Worm (Caenorhabditis elegans) whole organism, late embryonic: Measurements from ENCODE around the gene ints-7.

Source experiments
- C08G9.2 ChIP-seq: sonication (generic microtip); optimal IDR thresholded peaks from 2 replicates; lab custom pipeline; 2016; ENCODE audit warnings: mild to moderate bottlenecking, missing genetic modification characterization, moderate library complexity, missing compliant biosample characterization
- C38D4.7 ChIP-seq: fragments of 200-800 bp; sonication (Bioruptor generic); optimal IDR thresholded peaks from 2 replicates; lab custom pipeline; 2018; ENCODE audit warnings: mild to moderate bottlenecking, missing genetic modification characterization, moderate library complexity, missing compliant biosample characterization
- F13H6.1 ChIP-seq: sonication (generic microtip); optimal IDR thresholded peaks from 2 replicates; lab custom pipeline; 2016; ENCODE audit warnings: missing genetic modification characterization, missing compliant biosample characterization
- K02D7.2 ChIP-seq: sonication (generic microtip); optimal IDR thresholded peaks from 2 replicates; lab custom pipeline; 2017; ENCODE audit warnings: mild to moderate bottlenecking, missing genetic modification characterization, missing compliant biosample characterization
- K09A11.1 ChIP-seq: sonication (generic microtip); optimal IDR thresholded peaks from 2 replicates; lab custom pipeline; 2017; ENCODE audit warnings: antibody characterized with exemption, mild to moderate bottlenecking, missing genetic modification characterization, missing compliant biosample characterization; ENCODE audit not compliant: insufficient read depth
- T23F11.4 ChIP-seq: fragments of 200-800 bp; sonication (Bioruptor generic); optimal IDR thresholded peaks from 2 replicates; lab custom pipeline; 2018; ENCODE audit warnings: mild to moderate bottlenecking, missing genetic modification characterization, missing compliant biosample characterization
- Y22D7AL.16 ChIP-seq: sonication (generic microtip); optimal IDR thresholded peaks from 2 replicates; lab custom pipeline; 2016; ENCODE audit warnings: missing genetic modification characterization, missing compliant biosample characterization
- ahr-1 ChIP-seq: sonication (generic microtip); optimal IDR thresholded peaks from 2 replicates; lab custom pipeline; 2016; ENCODE audit warnings: missing genetic modification characterization, missing compliant biosample characterization
- ama-1 ChIP-seq: fragments of 150-350 bp; optimal IDR thresholded peaks from 2 replicates; lab custom pipeline; 2014
- ceh-14 ChIP-seq: sonication (generic microtip); optimal IDR thresholded peaks from 2 replicates; lab custom pipeline; 2016; ENCODE audit warnings: missing genotype, missing genetic modification characterization, missing compliant biosample characterization
- ceh-18 ChIP-seq: sonication (generic microtip); optimal IDR thresholded peaks from 2 replicates; lab custom pipeline; 2016; ENCODE audit warnings: missing genetic modification characterization, missing compliant biosample characterization
- ceh-2 ChIP-seq: sonication (generic microtip); optimal IDR thresholded peaks from 2 replicates; lab custom pipeline; 2016; ENCODE audit warnings: missing genotype, missing genetic modification characterization, missing compliant biosample characterization
- ceh-22 ChIP-seq: sonication (generic microtip); optimal IDR thresholded peaks from 2 replicates; lab custom pipeline; 2017; ENCODE audit warnings: missing biosample characterization, missing genetic modification characterization
- ceh-30 ChIP-seq: fragments of 150-350 bp; optimal IDR thresholded peaks from 2 replicates; lab custom pipeline; 2014; ENCODE audit warnings: missing biosample characterization, missing genetic modification characterization
- ceh-31 ChIP-seq: sonication (generic microtip); optimal IDR thresholded peaks from 2 replicates; lab custom pipeline; 2016; ENCODE audit warnings: missing genetic modification characterization, missing compliant biosample characterization
- ceh-48 ChIP-seq: sonication (generic microtip); optimal IDR thresholded peaks from 2 replicates; lab custom pipeline; 2016; ENCODE audit warnings: missing genetic modification characterization, inconsistent platforms, missing compliant biosample characterization
- ceh-6 ChIP-seq: fragments of 200-800 bp; sonication (Bioruptor generic); optimal IDR thresholded peaks from 2 replicates; lab custom pipeline; 2018; ENCODE audit warnings: mild to moderate bottlenecking, missing genetic modification characterization, missing compliant biosample characterization
- ceh-9 ChIP-seq: sonication (generic microtip); optimal IDR thresholded peaks from 2 replicates; lab custom pipeline; 2016; ENCODE audit warnings: mild to moderate bottlenecking, missing genetic modification characterization, inconsistent platforms, missing compliant biosample characterization
- che-1 ChIP-seq: sonication (generic microtip); optimal IDR thresholded peaks from 2 replicates; lab custom pipeline; 2016; ENCODE audit warnings: mild to moderate bottlenecking, missing genetic modification characterization, missing compliant biosample characterization
- dmd-4 ChIP-seq: sonication (generic microtip); optimal IDR thresholded peaks from 2 replicates; lab custom pipeline; 2016; ENCODE audit warnings: borderline replicate concordance, missing genetic modification characterization, missing compliant biosample characterization
- dve-1 ChIP-seq: sonication (generic microtip); optimal IDR thresholded peaks from 2 replicates; lab custom pipeline; 2017; ENCODE audit warnings: antibody characterized with exemption, mild to moderate bottlenecking, missing genetic modification characterization, missing compliant biosample characterization
- elt-2 ChIP-seq: sonication (generic microtip); optimal IDR thresholded peaks from 2 replicates; lab custom pipeline; 2016; ENCODE audit warnings: missing genetic modification reagents, missing genetic modification characterization, missing compliant biosample characterization
- ets-4 ChIP-seq: sonication (generic microtip); optimal IDR thresholded peaks from 2 replicates; lab custom pipeline; 2016; ENCODE audit warnings: missing genetic modification characterization, missing compliant biosample characterization
- hlh-15 ChIP-seq: sonication (generic microtip); optimal IDR thresholded peaks from 2 replicates; lab custom pipeline; 2016; ENCODE audit warnings: missing genetic modification characterization, missing compliant biosample characterization
- hlh-30 ChIP-seq: sonication (generic microtip); optimal IDR thresholded peaks from 2 replicates; lab custom pipeline; 2017; ENCODE audit warnings: antibody characterized with exemption, missing genetic modification characterization, missing compliant biosample characterization; ENCODE audit not compliant: insufficient read depth
- lim-6 ChIP-seq: sonication (generic microtip); optimal IDR thresholded peaks from 2 replicates; lab custom pipeline; 2016; ENCODE audit warnings: missing genetic modification characterization, missing compliant biosample characterization
- mec-3 ChIP-seq: sonication (generic microtip); optimal IDR thresholded peaks from 2 replicates; lab custom pipeline; 2016; ENCODE audit warnings: borderline replicate concordance, missing genetic modification characterization, missing compliant biosample characterization
- nfya-1 ChIP-seq: sonication (generic microtip); optimal IDR thresholded peaks from 2 replicates; lab custom pipeline; 2017; ENCODE audit warnings: missing genetic modification characterization, mild to moderate bottlenecking, missing compliant biosample characterization, antibody characterized with exemption, moderate library complexity
- nhr-11 ChIP-seq: fragments of 150-350 bp; optimal IDR thresholded peaks from 2 replicates; lab custom pipeline; 2014; ENCODE audit warnings: missing biosample characterization, missing genetic modification characterization
- nhr-232 ChIP-seq: sonication (generic microtip); optimal IDR thresholded peaks from 2 replicates; lab custom pipeline; 2016; ENCODE audit warnings: missing genetic modification characterization, missing compliant biosample characterization
- odd-2 ChIP-seq: sonication (generic microtip); optimal IDR thresholded peaks from 2 replicates; lab custom pipeline; 2017; ENCODE audit warnings: antibody characterized with exemption, mild to moderate bottlenecking, missing genetic modification characterization, missing compliant biosample characterization
- pat-9 ChIP-seq: fragments of 200-800 bp; sonication (Bioruptor generic); optimal IDR thresholded peaks from 2 replicates; lab custom pipeline; 2018; ENCODE audit warnings: mild to moderate bottlenecking, missing genetic modification characterization, moderate library complexity, missing compliant biosample characterization
- pax-1 ChIP-seq: fragments of 150-350 bp; optimal IDR thresholded peaks from 2 replicates; lab custom pipeline; 2014; ENCODE audit warnings: missing biosample characterization, missing genetic modification characterization
- pha-2 ChIP-seq: sonication (generic microtip); optimal IDR thresholded peaks from 2 replicates; lab custom pipeline; 2017; ENCODE audit warnings: mild to moderate bottlenecking, missing genetic modification characterization, missing compliant biosample characterization
- pha-4 ChIP-seq: fragments of 150-350 bp; optimal IDR thresholded peaks from 2 replicates; lab custom pipeline; 2018; ENCODE audit warnings: missing biosample characterization, missing genetic modification reagents, missing genetic modification characterization
- pqm-1 ChIP-seq: sonication (generic microtip); optimal IDR thresholded peaks from 2 replicates; lab custom pipeline; 2016; ENCODE audit warnings: missing genetic modification characterization, missing compliant biosample characterization
- pros-1 ChIP-seq: fragments of 150-350 bp; optimal IDR thresholded peaks from 2 replicates; lab custom pipeline; 2014; ENCODE audit warnings: missing biosample characterization, missing genetic modification reagents, missing genetic modification characterization
- ref-2 ChIP-seq: sonication (generic microtip); optimal IDR thresholded peaks from 2 replicates; lab custom pipeline; 2016; ENCODE audit warnings: missing genetic modification characterization, missing compliant biosample characterization
- rnt-1 ChIP-seq: sonication (generic microtip); optimal IDR thresholded peaks from 2 replicates; lab custom pipeline; 2016; ENCODE audit warnings: missing genetic modification characterization, missing compliant biosample characterization
- sox-4 ChIP-seq: sonication (generic microtip); optimal IDR thresholded peaks from 2 replicates; lab custom pipeline; 2017; ENCODE audit warnings: mild to moderate bottlenecking, missing genetic modification characterization, inconsistent platforms, missing compliant biosample characterization
- syd-9 ChIP-seq: sonication (generic microtip); optimal IDR thresholded peaks from 2 replicates; lab custom pipeline; 2016; ENCODE audit warnings: mild to moderate bottlenecking, missing genetic modification characterization, moderate library complexity, missing compliant biosample characterization
- tbx-2 ChIP-seq: sonication (generic microtip); optimal IDR thresholded peaks from 2 replicates; lab custom pipeline; 2016; ENCODE audit warnings: missing genetic modification characterization, missing compliant biosample characterization
- ttx-3 ChIP-seq: sonication (generic microtip); optimal IDR thresholded peaks from 2 replicates; lab custom pipeline; 2016; ENCODE audit warnings: missing genetic modification reagents, missing genetic modification characterization, missing compliant biosample characterization
- unc-42 ChIP-seq: sonication (generic microtip); optimal IDR thresholded peaks from 2 replicates; lab custom pipeline; 2016; ENCODE audit warnings: missing genotype, missing genetic modification characterization, missing compliant biosample characterization
- unc-55 ChIP-seq: sonication (generic microtip); optimal IDR thresholded peaks from 2 replicates; lab custom pipeline; 2017; ENCODE audit warnings: missing biosample characterization, missing genetic modification reagents, missing genetic modification characterization
- unc-86 ChIP-seq: sonication (generic microtip); optimal IDR thresholded peaks from 2 replicates; lab custom pipeline; 2016; ENCODE audit warnings: missing genetic modification characterization, missing compliant biosample characterization
- zip-5 ChIP-seq: sonication (generic microtip); optimal IDR thresholded peaks from 2 replicates; lab custom pipeline; 2016; ENCODE audit warnings: missing genetic modification characterization, missing compliant biosample characterization

Gene ints-7

ce11 chrII:11637189-11637754 lies 54.6 kb downstream of the ints-7 start:
- TF ChIP-seq C38D4.7 (GFP tag; lab: Kevin White, UChicago): no peak
- no peak for TF ChIP-seq ceh-22 (tag; lab: Kevin White, UChicago)
- TF ChIP-seq dmd-4 (tag; lab: Kevin White, UChicago): no peak
- no peak for TF ChIP-seq hlh-30 (tag; lab: Kevin White, UChicago)
- no peak for TF ChIP-seq nhr-11
- no peak for TF ChIP-seq odd-2 (tag; lab: Kevin White, UChicago)
- TF ChIP-seq K02D7.2: no peak
- no peak for TF ChIP-seq pha-2 (tag; lab: Kevin White, UChicago)
- TF ChIP-seq nfya-1 (tag; lab: Kevin White, UChicago): no peak
- peak; percentile 16 for TF ChIP-seq Y22D7AL.16 (tag; lab: Kevin White, UChicago)
- no peak for TF ChIP-seq tbx-2 (tag; lab: Kevin White, UChicago)
- no peak for TF ChIP-seq F13H6.1 (tag; lab: Kevin White, UChicago)
- no peak for TF ChIP-seq unc-55 (GFP tag; lab: Kevin White, UChicago)
- no peak for TF ChIP-seq ahr-1
- TF ChIP-seq lim-6 (tag; lab: Kevin White, UChicago): no peak
- TF ChIP-seq mec-3 (tag; lab: Kevin White, UChicago): no peak
- no peak for TF ChIP-seq syd-9 (tag; lab: Kevin White, UChicago)
- TF ChIP-seq che-1 (tag; lab: Kevin White, UChicago): no peak
- peak; percentile 69 for TF ChIP-seq pax-1 (tag; lab: Kevin White, UChicago)
- no peak for TF ChIP-seq ceh-30 (tag; lab: Kevin White, UChicago)
- TF ChIP-seq T23F11.4 (GFP tag; lab: Kevin White, UChicago): no peak
- no peak for TF ChIP-seq ttx-3 (tag; lab: Kevin White, UChicago)
- TF ChIP-seq pat-9 (tag; lab: Kevin White, UChicago): no peak
- no peak for TF ChIP-seq pqm-1 (tag; lab: Kevin White, UChicago)
- no peak for TF ChIP-seq hlh-15 (tag; lab: Kevin White, UChicago)
- TF ChIP-seq ceh-14 (tag; lab: Kevin White, UChicago): no peak
- peak; percentile 77 for TF ChIP-seq ama-1 (lab: Kevin White, UChicago)
- TF ChIP-seq dve-1 (tag; lab: Kevin White, UChicago): peak; percentile 6
- TF ChIP-seq elt-2 (tag; lab: Kevin White, UChicago): no peak
- TF ChIP-seq rnt-1 (tag; lab: Kevin White, UChicago): no peak
- no peak for TF ChIP-seq pha-4
- TF ChIP-seq pros-1: no peak
- no peak for TF ChIP-seq nhr-232 (tag; lab: Kevin White, UChicago)
- peak; percentile 31 for TF ChIP-seq unc-42 (tag; lab: Kevin White, UChicago)
- no peak for TF ChIP-seq ceh-31 (tag; lab: Kevin White, UChicago)
- no peak for TF ChIP-seq ref-2
- no peak for TF ChIP-seq unc-86 (tag; lab: Kevin White, UChicago)
- TF ChIP-seq sox-4 (tag; lab: Kevin White, UChicago): no peak
- TF ChIP-seq ceh-18 (tag; lab: Kevin White, UChicago): peak; percentile 10
- TF ChIP-seq ceh-48 (tag; lab: Kevin White, UChicago): no peak
- TF ChIP-seq ceh-2 (tag; lab: Kevin White, UChicago): no peak
- TF ChIP-seq zip-5 (tag; lab: Kevin White, UChicago): no peak

ce11 chrII:11637817-11638216 lies 55.2 kb downstream of the ints-7 start:
- TF ChIP-seq dmd-4 (tag; lab: Kevin White, UChicago): no peak
- TF ChIP-seq C08G9.2: no peak
- no peak for TF ChIP-seq pros-1
- TF ChIP-seq nfya-1 (tag; lab: Kevin White, UChicago): no peak
- no peak for TF ChIP-seq ref-2
- no peak for TF ChIP-seq lim-6 (tag; lab: Kevin White, UChicago)
- no peak for TF ChIP-seq pat-9 (tag; lab: Kevin White, UChicago)
- no peak for TF ChIP-seq K09A11.1 (tag; lab: Kevin White, UChicago)
- no peak for TF ChIP-seq ceh-48 (tag; lab: Kevin White, UChicago)
- TF ChIP-seq unc-86 (tag; lab: Kevin White, UChicago): no peak
- TF ChIP-seq ceh-6: no peak
- TF ChIP-seq ceh-9 (tag; lab: Kevin White, UChicago): no peak
- TF ChIP-seq ama-1 (lab: Kevin White, UChicago): no peak
- TF ChIP-seq ets-4: no peak
